Fruit fly (Drosophila melanogaster): ENCODE results near the gene CG34353.
A peak's percentile ranks its signal among the peaks of the same experiment; 100 is the strongest.

The CG34353 gene

dm6 chr3R:27922673-27923175 is 17.1 kb upstream of the CG34353 start, which contains the start of gene RpL4:
Gene RpL4, plus strand, starts transcription at chr3R:27922821.
- TF ChIP-seq sv (GFP tag; optimal IDR thresholded peaks at IDR 0.05) (peak; percentile 83), h (GFP tag; optimal IDR thresholded peaks at IDR 0.05) (peak; percentile 76), Hr83 (GFP tag; optimal IDR thresholded peaks at IDR 0.05; ENCODE audit: poor library complexity, severe bottlenecking) (peak; percentile 90), HLH106 (tag; optimal IDR thresholded peaks at IDR 0.05) (peak; percentile 37), foxo (GFP tag; optimal IDR thresholded peaks at IDR 0.05) (peak in 1 of 2 experiments; percentile 66), rgr (GFP tag; optimal IDR thresholded peaks at IDR 0.05) (peak; percentile 92), CG9705 (GFP tag; optimal IDR thresholded peaks at IDR 0.05) (peak; percentile 81), Rel (GFP tag; optimal IDR thresholded peaks at IDR 0.05) (no peak), Rel (tag; optimal IDR thresholded peaks at IDR 0.05) (peak; percentile 31), usp (GFP tag; optimal IDR thresholded peaks at IDR 0.05) (no peak), Sp1 (GFP tag; optimal IDR thresholded peaks at IDR 0.05) (peak; percentile 91), GATAd (GFP tag; optimal IDR thresholded peaks at IDR 0.05) (no peak), jim (GFP tag; optimal IDR thresholded peaks at IDR 0.05) (no peak), ey (GFP tag; optimal IDR thresholded peaks at IDR 0.05) (peak; percentile 35), CG32264 (GFP tag; optimal IDR thresholded peaks at IDR 0.05) (peak; percentile 39), tai (GFP tag; optimal IDR thresholded peaks at IDR 0.05) (no peak), N (GFP tag; optimal IDR thresholded peaks at IDR 0.05) (no peak), CrebA (GFP tag; optimal IDR thresholded peaks at IDR 0.05; ENCODE audit: borderline replicate concordance) (no peak), dmrt93B (GFP tag; optimal IDR thresholded peaks at IDR 0.05) (peak; percentile 77), Hnf4 (GFP tag; optimal IDR thresholded peaks at IDR 0.05) (no peak), woc (GFP tag; optimal IDR thresholded peaks at IDR 0.05) (peak; percentile 69), fru (GFP tag; optimal IDR thresholded peaks at IDR 0.05) (peak; percentile 57), OdsH (GFP tag; optimal IDR thresholded peaks at IDR 0.05) (peak; percentile 77), Mio (GFP tag; optimal IDR thresholded peaks at IDR 0.05) (peak; percentile 65), brk (GFP tag; optimal IDR thresholded peaks at IDR 0.05) (no peak), br (GFP tag; optimal IDR thresholded peaks at IDR 0.05) (peak; percentile 74), sage (GFP tag; optimal IDR thresholded peaks at IDR 0.05) (peak; percentile 42), Myc (optimal IDR thresholded peaks at IDR 0.05) (peak; percentile 55), dsf (GFP tag; optimal IDR thresholded peaks at IDR 0.05; ENCODE audit: borderline replicate concordance) (peak; percentile 68), Abd-B (GFP tag; optimal IDR thresholded peaks at IDR 0.05) (no peak), psq (GFP tag; optimal IDR thresholded peaks at IDR 0.05) (peak; percentile 61)

- TF ChIP-seq dsf (GFP tag; optimal IDR thresholded peaks at IDR 0.05; ENCODE audit: borderline replicate concordance) (no peak), Jra (GFP tag; optimal IDR thresholded peaks at IDR 0.05) (no peak), Myc (optimal IDR thresholded peaks at IDR 0.05) (peak; percentile 93), ey (GFP tag; optimal IDR thresholded peaks at IDR 0.05) (no peak), Vsx2 (GFP tag; optimal IDR thresholded peaks at IDR 0.05; ENCODE audit: partially characterized antibody) (no peak), Rel (GFP tag; optimal IDR thresholded peaks at IDR 0.05) (no peak), Rel (tag; optimal IDR thresholded peaks at IDR 0.05) (no peak)
Observed at dm6 chr3R:27921982-27922672, 16.5 kb upstream of the CG34353 start, which contains the start of gene BCAS2. Gene BCAS2, minus strand, starts transcription at chr3R:27922356.

DNA sequence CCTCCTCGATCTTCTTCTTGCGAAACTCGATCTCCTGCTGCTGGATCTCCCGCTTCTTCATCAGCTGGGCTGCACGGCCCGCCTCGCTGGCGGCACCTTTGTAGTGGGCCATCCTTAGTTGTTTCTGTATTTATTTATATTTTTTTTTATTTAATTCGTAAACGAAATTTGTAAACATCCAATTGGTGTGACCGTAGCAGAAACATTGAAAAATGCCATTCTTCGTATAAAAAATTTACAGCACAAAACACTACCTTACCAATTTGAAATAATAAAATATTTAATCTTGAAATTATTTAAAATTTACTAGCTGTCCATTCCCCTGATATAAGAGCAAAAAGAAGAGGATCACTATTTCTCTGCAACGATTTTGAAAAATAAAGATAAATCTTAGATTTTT is 15.2 kb upstream of the CG34353 start, which contains the start of gene CG12259:
CG12259 (minus strand) TSS at position 207 of the 400 bp plus-strand sequence.
- TF ChIP-seq tai (GFP tag; optimal IDR thresholded peaks at IDR 0.05) = no peak
- TF ChIP-seq woc (GFP tag; optimal IDR thresholded peaks at IDR 0.05) = peak; percentile 6

- TF ChIP-seq psq (GFP tag; optimal IDR thresholded peaks at IDR 0.05) (peak; percentile 14), Rel (GFP tag; optimal IDR thresholded peaks at IDR 0.05) (no peak), Rel (tag; optimal IDR thresholded peaks at IDR 0.05) (no peak), h (GFP tag; optimal IDR thresholded peaks at IDR 0.05) (peak; percentile 27), rgr (GFP tag; optimal IDR thresholded peaks at IDR 0.05) (peak; percentile 53), OdsH (GFP tag; optimal IDR thresholded peaks at IDR 0.05) (peak; percentile 28), Myc (optimal IDR thresholded peaks at IDR 0.05) (peak; percentile 92), HLH106 (tag; optimal IDR thresholded peaks at IDR 0.05) (peak; percentile 45), Dfd (GFP tag; optimal IDR thresholded peaks at IDR 0.05) (no peak), woc (GFP tag; optimal IDR thresholded peaks at IDR 0.05) (peak; percentile 54), foxo (GFP tag; optimal IDR thresholded peaks at IDR 0.05) (peak in 1 of 2 experiments; percentile 9), Sp1 (GFP tag; optimal IDR thresholded peaks at IDR 0.05) (peak; percentile 41), Hr78 (GFP tag; optimal IDR thresholded peaks at IDR 0.05) (no peak)
Observed at dm6 chr3R:27919385-27919789, 13.7 kb upstream of the CG34353 start, which contains the start of gene Boh1. Gene Boh1, minus strand, starts transcription at chr3R:27919460.

Measured in whole organism, wandering third instar larva.